Fruit fly (Drosophila melanogaster) whole organism, embryonic: ENCODE data around the gene CG6055.

Source experiments
- Atf3 ChIP-seq: fragments of 200-800 bp; sonication (Bioruptor generic); optimal IDR thresholded peaks from 3 replicates; lab custom pipeline; 2016; ENCODE audit warnings: missing biosample characterization, missing genetic modification characterization
- Atf6 ChIP-seq: fragments of 200-800 bp; sonication (Bioruptor generic); IDR thresholded peaks from 2 replicates; pipeline ENCODE4 v1.3.6; 2022; ENCODE audit warnings: missing biosample characterization, missing genetic modification characterization
- Bgb ChIP-seq: fragments of 200-800 bp; sonication (Bioruptor generic); IDR thresholded peaks from 2 replicates; pipeline ENCODE4 v1.3.6; 2022; ENCODE audit warnings: missing biosample characterization, missing genetic modification characterization; ENCODE audit not compliant: partially characterized antibody
- Blimp-1 ChIP-seq: fragments of 200-800 bp; sonication (Bioruptor generic); optimal IDR thresholded peaks from 3 replicates; lab custom pipeline; 2018; ENCODE audit warnings: missing biosample characterization, missing genetic modification characterization, mild to moderate bottlenecking, moderate library complexity, missing genetic modification reagents
- BtbVII ChIP-seq: fragments of 200-800 bp; sonication (Bioruptor generic); optimal IDR thresholded peaks from 3 replicates; lab custom pipeline; 2017; ENCODE audit warnings: missing biosample characterization, mild to moderate bottlenecking, missing genetic modification characterization
- CG10654 ChIP-seq: fragments of 200-800 bp; sonication (Bioruptor generic); optimal IDR thresholded peaks from 2 replicates; lab custom pipeline; 2016; ENCODE audit warnings: missing biosample characterization, missing genetic modification characterization
- CG13287 ChIP-seq: fragments of 200-800 bp; sonication (Bioruptor generic); IDR thresholded peaks from 2 replicates; pipeline ENCODE4 v1.3.6; 2022; ENCODE audit warnings: missing biosample characterization, missing genetic modification characterization; ENCODE audit not compliant: partially characterized antibody
- CG13775 ChIP-seq: fragments of 200-800 bp; sonication (Bioruptor generic); optimal IDR thresholded peaks from 3 replicates; lab custom pipeline; 2017; ENCODE audit warnings: missing biosample characterization, mild to moderate bottlenecking, missing genetic modification characterization
- CG14050 ChIP-seq: fragments of 200-800 bp; sonication (Bioruptor generic); IDR thresholded peaks from 3 replicates; pipeline ENCODE4 v1.3.6; 2022; ENCODE audit warnings: missing biosample characterization, missing genetic modification characterization
- CG14441 ChIP-seq: fragments of 200-800 bp; sonication (Bioruptor generic); IDR thresholded peaks from 2 replicates; pipeline ENCODE4 v1.3.6; 2022; ENCODE audit warnings: missing biosample characterization, missing genetic modification characterization
- CG17328 ChIP-seq: fragments of 200-800 bp; sonication (Bioruptor generic); IDR thresholded peaks from 2 replicates; pipeline ENCODE4 v1.3.6; 2022; ENCODE audit warnings: missing biosample characterization, missing genetic modification characterization
- CG17385 ChIP-seq: fragments of 200-800 bp; sonication (Bioruptor generic); optimal IDR thresholded peaks from 3 replicates; lab custom pipeline; 2018; ENCODE audit warnings: missing biosample characterization, mild to moderate bottlenecking, missing genetic modification characterization
- CG1832 ChIP-seq: fragments of 200-800 bp; sonication (Bioruptor generic); optimal IDR thresholded peaks from 2 replicates; lab custom pipeline; 2017; ENCODE audit warnings: missing biosample characterization, mild to moderate bottlenecking, missing genetic modification characterization, inconsistent platforms
- CG18599 ChIP-seq: fragments of 200-800 bp; sonication (Bioruptor generic); optimal IDR thresholded peaks from 3 replicates; lab custom pipeline; 2017; ENCODE audit warnings: missing biosample characterization, missing genetic modification characterization, mild to moderate bottlenecking, moderate library complexity, missing genetic modification reagents
- CG2889 ChIP-seq: fragments of 200-800 bp; sonication (Bioruptor generic); IDR thresholded peaks from 3 replicates; pipeline ENCODE4 v1.3.6; 2022; ENCODE audit warnings: missing biosample characterization, missing genetic modification characterization
- CG3281 ChIP-seq: fragments of 200-800 bp; sonication (Bioruptor generic); optimal IDR thresholded peaks from 3 replicates; lab custom pipeline; 2017; ENCODE audit warnings: missing biosample characterization, mild to moderate bottlenecking, missing genetic modification characterization
- CG34422 ChIP-seq: fragments of 200-800 bp; sonication (Bioruptor generic); IDR thresholded peaks from 3 replicates; pipeline ENCODE4 v1.3.6; 2022; ENCODE audit warnings: missing biosample characterization, missing genetic modification characterization
- CG4360 ChIP-seq: fragments of 200-800 bp; sonication (Bioruptor generic); IDR thresholded peaks from 2 replicates; pipeline ENCODE4 v1.3.6; 2022; ENCODE audit warnings: missing biosample characterization, missing genetic modification characterization
- CG43689 ChIP-seq: fragments of 200-800 bp; sonication (Bioruptor generic); IDR thresholded peaks from 2 replicates; pipeline ENCODE4 v1.3.6; 2022; ENCODE audit warnings: missing biosample characterization, missing genetic modification characterization
- CG9609 ChIP-seq: fragments of 200-800 bp; sonication (Bioruptor generic); optimal IDR thresholded peaks from 3 replicates; lab custom pipeline; 2016; ENCODE audit warnings: missing biosample characterization, missing genetic modification characterization
- E2f1 ChIP-seq: fragments of 200-800 bp; sonication (Bioruptor generic); IDR thresholded peaks from 2 replicates; pipeline ENCODE4 v1.3.6; 2022; ENCODE audit warnings: missing biosample characterization, missing genetic modification characterization
- Gsc ChIP-seq: fragments of 200-800 bp; sonication (Bioruptor generic); IDR thresholded peaks from 2 replicates; pipeline ENCODE4 v1.3.6; 2022; ENCODE audit warnings: missing biosample characterization, missing genetic modification characterization
- H15 ChIP-seq: fragments of 200-800 bp; sonication (Bioruptor generic); IDR thresholded peaks from 3 replicates; pipeline ENCODE4 v1.3.6; 2022; ENCODE audit warnings: missing biosample characterization, missing genetic modification characterization
- Hsf ChIP-seq: fragments of 200-800 bp; sonication (Bioruptor generic); optimal IDR thresholded peaks from 3 replicates; lab custom pipeline; 2016; ENCODE audit warnings: missing biosample characterization, missing genetic modification characterization
- Meics ChIP-seq: fragments of 200-800 bp; sonication (Bioruptor generic); optimal IDR thresholded peaks from 2 replicates; lab custom pipeline; 2017; ENCODE audit warnings: missing biosample characterization, mild to moderate bottlenecking, missing genetic modification characterization
- Mes4 ChIP-seq: fragments of 200-800 bp; sonication (Bioruptor generic); optimal IDR thresholded peaks from 2 replicates; lab custom pipeline; 2016; ENCODE audit warnings: missing biosample characterization, missing genetic modification characterization
- PHDP ChIP-seq: fragments of 200-800 bp; sonication (Bioruptor generic); optimal IDR thresholded peaks from 3 replicates; lab custom pipeline; 2018; ENCODE audit warnings: missing biosample characterization, mild to moderate bottlenecking, missing genetic modification characterization, moderate library complexity
- Ptx1 ChIP-seq: fragments of 200-800 bp; sonication (Bioruptor generic); IDR thresholded peaks from 2 replicates; pipeline ENCODE4 v1.3.6; 2022; ENCODE audit warnings: missing biosample characterization, missing genetic modification characterization
- Rfx ChIP-seq: fragments of 200-800 bp; sonication (Bioruptor generic); IDR thresholded peaks from 2 replicates; pipeline ENCODE4 v1.3.6; 2022; ENCODE audit warnings: missing biosample characterization, missing genetic modification characterization
- Scr ChIP-seq: fragments of 200-800 bp; sonication (Bioruptor generic); IDR thresholded peaks from 2 replicates; pipeline ENCODE4 v1.3.6; 2022; ENCODE audit warnings: missing biosample characterization, missing genetic modification characterization; ENCODE audit not compliant: partially characterized antibody
- Tbp ChIP-seq: fragments of >200 bp; optimal IDR thresholded peaks from 2 replicates; lab custom pipeline; 2018; ENCODE audit warnings: missing biosample characterization, missing genetic modification characterization
- Vsx1 ChIP-seq: fragments of 200-800 bp; sonication (Bioruptor generic); optimal IDR thresholded peaks from 2 replicates; lab custom pipeline; 2017; ENCODE audit warnings: missing biosample characterization, mild to moderate bottlenecking, missing genetic modification characterization, missing genetic modification reagents
- abd-A ChIP-seq: fragments of 200-800 bp; sonication (Bioruptor generic); optimal IDR thresholded peaks from 3 replicates; lab custom pipeline; 2019; ENCODE audit warnings: missing biosample characterization, mild to moderate bottlenecking, missing genetic modification characterization, moderate library complexity
- amos ChIP-seq: fragments of 200-800 bp; sonication (Bioruptor generic); IDR thresholded peaks from 2 replicates; pipeline ENCODE4 v1.3.6; 2022; ENCODE audit warnings: missing biosample characterization, missing genetic modification characterization; ENCODE audit not compliant: partially characterized antibody
- chinmo ChIP-seq: fragments of 200-800 bp; sonication (Bioruptor generic); IDR thresholded peaks from 4 replicates; pipeline ENCODE4 v1.3.6; 2022; ENCODE audit warnings: missing biosample characterization, missing genetic modification characterization; ENCODE audit not compliant: partially characterized antibody
- chn ChIP-seq: fragments of 200-800 bp; sonication (Bioruptor generic); optimal IDR thresholded peaks from 2 replicates; lab custom pipeline; 2016; ENCODE audit warnings: missing biosample characterization, missing genetic modification characterization
- crol ChIP-seq: fragments of 200-800 bp; sonication (Bioruptor generic); IDR thresholded peaks from 2 replicates; pipeline ENCODE4 v1.3.6; 2022; ENCODE audit warnings: missing biosample characterization, missing genetic modification characterization
- dati ChIP-seq: fragments of 200-800 bp; sonication (Bioruptor generic); IDR thresholded peaks from 2 replicates; pipeline ENCODE4 v1.3.6; 2022; ENCODE audit warnings: missing biosample characterization, missing genetic modification characterization
- eyg ChIP-seq: fragments of 200-800 bp; sonication (Bioruptor generic); optimal IDR thresholded peaks from 3 replicates; lab custom pipeline; 2016; ENCODE audit warnings: missing biosample characterization, missing genetic modification characterization
- gfzf ChIP-seq: fragments of 200-800 bp; sonication (Bioruptor generic); optimal IDR thresholded peaks from 2 replicates; lab custom pipeline; 2016; ENCODE audit warnings: missing biosample characterization, mild to moderate bottlenecking, missing genetic modification characterization, moderate library complexity
- kah ChIP-seq: fragments of 200-800 bp; sonication (Bioruptor generic); optimal IDR thresholded peaks from 2 replicates; lab custom pipeline; 2018; ENCODE audit warnings: missing biosample characterization, mild to moderate bottlenecking, missing genetic modification characterization
- ken ChIP-seq: fragments of 200-800 bp; sonication (Bioruptor generic); IDR thresholded peaks from 3 replicates; pipeline ENCODE4 v1.3.6; 2022; ENCODE audit warnings: missing biosample characterization, missing genetic modification characterization
- maf-S ChIP-seq: fragments of 200-800 bp; sonication (Bioruptor generic); optimal IDR thresholded peaks from 2 replicates; lab custom pipeline; 2016; ENCODE audit warnings: missing biosample characterization, missing genetic modification characterization
- nom ChIP-seq: fragments of 200-800 bp; sonication (Bioruptor generic); optimal IDR thresholded peaks from 2 replicates; lab custom pipeline; 2017; ENCODE audit warnings: missing biosample characterization, missing genetic modification characterization, mild to moderate bottlenecking, moderate library complexity, missing genetic modification reagents
- pita ChIP-seq: fragments of 200-800 bp; sonication (Bioruptor generic); optimal IDR thresholded peaks from 2 replicates; lab custom pipeline; 2017; ENCODE audit warnings: missing biosample characterization, mild to moderate bottlenecking, missing genetic modification characterization
- rib ChIP-seq: fragments of 200-800 bp; sonication (Bioruptor generic); IDR thresholded peaks from 2 replicates; pipeline ENCODE4 v1.3.6; 2022; ENCODE audit warnings: missing biosample characterization, missing genetic modification characterization
- run ChIP-seq: fragments of 200-800 bp; sonication (Bioruptor generic); optimal IDR thresholded peaks from 3 replicates; lab custom pipeline; 2018; ENCODE audit warnings: missing biosample characterization, mild to moderate bottlenecking, missing genetic modification characterization
- sim ChIP-seq: fragments of 200-800 bp; sonication (Bioruptor generic); IDR thresholded peaks from 2 replicates; pipeline ENCODE4 v1.3.6; 2022; ENCODE audit warnings: missing biosample characterization, missing genetic modification characterization
- tgo ChIP-seq: fragments of 200-800 bp; sonication (Bioruptor generic); IDR thresholded peaks from 3 replicates; pipeline ENCODE4 v1.3.6; 2022; ENCODE audit warnings: missing biosample characterization, missing genetic modification characterization
- tna ChIP-seq: fragments of 200-800 bp; sonication (Bioruptor generic); IDR thresholded peaks from 2 replicates; pipeline ENCODE4 v1.3.6; 2022; ENCODE audit warnings: missing biosample characterization, missing genetic modification characterization; ENCODE audit not compliant: partially characterized antibody
- vvl ChIP-seq: fragments of 200-800 bp; sonication (Bioruptor generic); IDR thresholded peaks from 2 replicates; pipeline ENCODE4 v1.3.6; 2022; ENCODE audit warnings: missing biosample characterization, missing genetic modification characterization

CG6055 gene

DNA sequence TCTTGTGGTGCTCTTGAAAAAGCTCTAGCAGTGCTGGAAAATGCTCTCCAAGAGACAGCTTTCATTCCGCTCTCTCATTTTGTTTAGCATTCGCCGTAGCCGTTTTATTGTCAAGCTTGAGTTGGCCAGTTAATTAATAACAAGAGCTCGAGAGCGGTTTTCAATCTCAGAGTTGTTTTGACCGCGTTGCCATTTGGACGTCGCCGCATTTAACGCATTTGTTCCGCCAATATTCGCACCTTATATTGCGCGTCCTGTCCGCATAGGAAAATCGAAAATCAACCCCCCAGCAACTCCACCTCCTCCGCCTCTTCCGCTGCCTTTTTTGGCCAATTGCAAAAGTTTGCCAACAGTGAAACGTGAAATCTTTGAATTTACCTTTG, 29.0 kb upstream of the CG6055 start, which contains the start of gene CG5973:
Gene CG5973, plus strand, starts transcription at position 168 of the 383 bp plus-strand sequence.
- 0 out of 2 replicates have a peak, but pooled peaks have one; percentile 9 for TF ChIP-seq CG17328 (GFP tag; lab: Robert Waterston, UW)
- no peak for TF ChIP-seq Meics (GFP tag; lab: Kevin White, UChicago)
- TF ChIP-seq CG13775 (GFP tag; lab: Kevin White, UChicago) = no peak
- no peak for TF ChIP-seq E2f1 (GFP tag; lab: Robert Waterston, UW)
- no peak for TF ChIP-seq dati (GFP tag; lab: Robert Waterston, UW)
- TF ChIP-seq sim (GFP tag; lab: Robert Waterston, UW) = no peak
- TF ChIP-seq H15 = no peak
- no peak for TF ChIP-seq Atf3 (GFP tag; lab: Kevin White, UChicago)
- TF ChIP-seq Rfx (GFP tag; lab: Robert Waterston, UW) = 0 out of 2 replicates have a peak, but pooled peaks have one; percentile 18
- TF ChIP-seq CG3281 (GFP tag; lab: Kevin White, UChicago) = no peak
- no peak for TF ChIP-seq Tbp
- TF ChIP-seq Bgb = peak; percentile 23; the same call in 1 of the 2 replicates
- TF ChIP-seq tgo (GFP tag; lab: Robert Waterston, UW) = no peak
- TF ChIP-seq chinmo = peak; percentile 71; the same call in 1 of the 4 replicates
- no peak for TF ChIP-seq CG1832 (GFP tag; lab: Kevin White, UChicago)
- no peak for TF ChIP-seq CG2889
- TF ChIP-seq Hsf (GFP tag; lab: Kevin White, UChicago) = no peak
- no peak for TF ChIP-seq CG43689 (GFP tag; lab: Robert Waterston, UW)
- no peak for TF ChIP-seq Mes4 (GFP tag; lab: Kevin White, UChicago)
- peak; percentile 53 for TF ChIP-seq nom (GFP tag; lab: Kevin White, UChicago)
- TF ChIP-seq gfzf (GFP tag; lab: Kevin White, UChicago) = no peak
- TF ChIP-seq Ptx1 = no peak
- TF ChIP-seq rib (GFP tag; lab: Robert Waterston, UW) = peak; percentile 44; the same call in 1 of the 2 replicates
- no peak for TF ChIP-seq CG18599 (GFP tag; lab: Kevin White, UChicago)
- no peak; the same call in 1 of the 2 replicates for TF ChIP-seq CG13287
- no peak for TF ChIP-seq Blimp-1 (GFP tag; lab: Kevin White, UChicago)
- TF ChIP-seq eyg = no peak
- no peak for TF ChIP-seq CG34422 (GFP tag; lab: Robert Waterston, UW)
- TF ChIP-seq amos (GFP tag; lab: Robert Waterston, UW) = peak; percentile 44; the same call in 1 of the 2 replicates
- no peak for TF ChIP-seq maf-S (GFP tag; lab: Kevin White, UChicago)
- TF ChIP-seq Atf6 = 0 out of 2 replicates have a peak, but pooled peaks have one; percentile 13
- TF ChIP-seq ken (GFP tag; lab: Robert Waterston, UW) = no peak
- TF ChIP-seq Scr (GFP tag; lab: Robert Waterston, UW) = no peak
- no peak for TF ChIP-seq kah
- TF ChIP-seq tna (GFP tag; lab: Robert Waterston, UW) = 0 out of 2 replicates have a peak, but pooled peaks have one; percentile 32
- TF ChIP-seq abd-A = no peak
- TF ChIP-seq CG17385 = no peak
- TF ChIP-seq PHDP (tag; lab: Kevin White, UChicago) = no peak
- no peak for TF ChIP-seq crol (GFP tag; lab: Robert Waterston, UW)
- no peak for TF ChIP-seq pita (GFP tag; lab: Kevin White, UChicago)
- TF ChIP-seq Vsx1 = peak; percentile 11
- no peak for TF ChIP-seq CG14441
- TF ChIP-seq CG14050 (GFP tag; lab: Robert Waterston, UW) = 0 out of 3 replicates have a peak, but pooled peaks have one; percentile 19
- TF ChIP-seq Gsc = no peak
- no peak for TF ChIP-seq BtbVII (GFP tag; lab: Kevin White, UChicago)
- TF ChIP-seq CG9609 (GFP tag; lab: Kevin White, UChicago) = no peak
- no peak for TF ChIP-seq chn (GFP tag; lab: Kevin White, UChicago)
- TF ChIP-seq run (tag; lab: Kevin White, UChicago) = no peak
- TF ChIP-seq CG10654 (GFP tag; lab: Kevin White, UChicago) = no peak
- peak; percentile 23; the same call in 1 of the 2 replicates for TF ChIP-seq vvl (GFP tag; lab: Robert Waterston, UW)
- no peak for TF ChIP-seq CG4360
